Worm (Caenorhabditis elegans) whole organism, late embryonic: ENCODE measurements around the gene F44A6.3.

Source experiments
- ahr-1 ChIP-seq: sonication (generic microtip); optimal IDR thresholded peaks from 2 replicates; lab custom pipeline; 2016; ENCODE audit warnings: missing genetic modification characterization, missing compliant biosample characterization
- ama-1 ChIP-seq: fragments of 150-350 bp; optimal IDR thresholded peaks from 2 replicates; lab custom pipeline; 2014
- ceh-14 ChIP-seq: sonication (generic microtip); optimal IDR thresholded peaks from 2 replicates; lab custom pipeline; 2016; ENCODE audit warnings: missing genotype, missing genetic modification characterization, missing compliant biosample characterization
- ceh-19 ChIP-seq: fragments of 200-800 bp; sonication (Bioruptor generic); optimal IDR thresholded peaks from 2 replicates; lab custom pipeline; 2018; ENCODE audit warnings: mild to moderate bottlenecking, missing genetic modification characterization, missing compliant biosample characterization
- dmd-4 ChIP-seq: sonication (generic microtip); optimal IDR thresholded peaks from 2 replicates; lab custom pipeline; 2016; ENCODE audit warnings: borderline replicate concordance, missing genetic modification characterization, missing compliant biosample characterization
- dve-1 ChIP-seq: sonication (generic microtip); optimal IDR thresholded peaks from 2 replicates; lab custom pipeline; 2017; ENCODE audit warnings: antibody characterized with exemption, mild to moderate bottlenecking, missing genetic modification characterization, missing compliant biosample characterization
- elt-2 ChIP-seq: sonication (generic microtip); optimal IDR thresholded peaks from 2 replicates; lab custom pipeline; 2016; ENCODE audit warnings: missing genetic modification reagents, missing genetic modification characterization, missing compliant biosample characterization
- fax-1 ChIP-seq: sonication (generic microtip); optimal IDR thresholded peaks from 2 replicates; lab custom pipeline; 2016; ENCODE audit warnings: missing genotype, missing genetic modification characterization, missing compliant biosample characterization
- hlh-13 ChIP-seq: fragments of 200-800 bp; sonication (Bioruptor generic); optimal IDR thresholded peaks from 2 replicates; lab custom pipeline; 2018; ENCODE audit warnings: mild to moderate bottlenecking, missing genetic modification characterization, missing compliant biosample characterization
- pha-4 ChIP-seq: fragments of 150-350 bp; optimal IDR thresholded peaks from 2 replicates; lab custom pipeline; 2018; ENCODE audit warnings: missing biosample characterization, missing genetic modification reagents, missing genetic modification characterization
- pqm-1 ChIP-seq: sonication (generic microtip); optimal IDR thresholded peaks from 2 replicates; lab custom pipeline; 2016; ENCODE audit warnings: missing genetic modification characterization, missing compliant biosample characterization
- unc-55 ChIP-seq: sonication (generic microtip); optimal IDR thresholded peaks from 2 replicates; lab custom pipeline; 2017; ENCODE audit warnings: missing biosample characterization, missing genetic modification reagents, missing genetic modification characterization

ce11 chrX:10254068-10254467, 41.5 kb downstream of the F44A6.3 start:
- TF ChIP-seq dve-1 (tag; lab: Kevin White, UChicago) (no peak), elt-2 (no peak), pqm-1 (no peak), dmd-4 (tag; lab: Kevin White, UChicago) (no peak), pha-4 (tag; lab: Kevin White, UChicago) (no peak), ceh-19 (GFP tag; lab: Kevin White, UChicago) (no peak), ahr-1 (no peak), ceh-14 (tag; lab: Kevin White, UChicago) (no peak), unc-55 (no peak), ama-1 (lab: Kevin White, UChicago) (no peak), fax-1 (tag; lab: Kevin White, UChicago) (no peak), hlh-13 (no peak)
